Fruit fly (Drosophila melanogaster) whole organism, embryonic: ENCODE data around the gene CG9628.

Source experiments
- Atf-2 ChIP-seq: fragments of 200-800 bp; sonication (Bioruptor generic); optimal IDR thresholded peaks from 2 replicates; lab custom pipeline; 2016; ENCODE audit warnings: missing biosample characterization, missing genetic modification characterization
- B-H2 ChIP-seq: fragments of 200-800 bp; sonication (Bioruptor generic); optimal IDR thresholded peaks from 2 replicates; lab custom pipeline; 2018; ENCODE audit warnings: missing biosample characterization, mild to moderate bottlenecking, missing genetic modification characterization
- Bdp1 ChIP-seq: fragments of 200-800 bp; sonication (Bioruptor generic); optimal IDR thresholded peaks from 3 replicates; lab custom pipeline; 2016; ENCODE audit warnings: missing biosample characterization, missing genetic modification characterization
- C15 ChIP-seq: fragments of 200-800 bp; sonication (Bioruptor generic); IDR thresholded peaks from 3 replicates; pipeline ENCODE4 v1.3.6; 2022; ENCODE audit warnings: missing biosample characterization, missing genetic modification characterization
- CG10543 ChIP-seq: fragments of 200-800 bp; sonication (Bioruptor generic); optimal IDR thresholded peaks from 3 replicates; lab custom pipeline; 2017; ENCODE audit warnings: missing biosample characterization, mild to moderate bottlenecking, missing genetic modification characterization, moderate library complexity
- CG11085 ChIP-seq: fragments of 200-800 bp; sonication (Bioruptor generic); IDR thresholded peaks from 2 replicates; pipeline ENCODE4 v1.3.6; 2022; ENCODE audit warnings: missing biosample characterization, missing genetic modification characterization
- CG11247 ChIP-seq: fragments of 200-800 bp; sonication (Bioruptor generic); IDR thresholded peaks from 2 replicates; pipeline ENCODE4 v1.3.6; 2022; ENCODE audit warnings: missing biosample characterization, missing genetic modification characterization
- CG11398 ChIP-seq: fragments of 200-800 bp; sonication (Bioruptor generic); optimal IDR thresholded peaks from 2 replicates; lab custom pipeline; 2016; ENCODE audit warnings: missing biosample characterization, missing genetic modification characterization
- CG11504 ChIP-seq: fragments of 200-800 bp; sonication (Bioruptor generic); optimal IDR thresholded peaks from 3 replicates; lab custom pipeline; 2019; ENCODE audit warnings: missing biosample characterization, mild to moderate bottlenecking, missing genetic modification characterization, moderate library complexity
- CG12219 ChIP-seq: fragments of 200-800 bp; sonication (Bioruptor generic); optimal IDR thresholded peaks from 3 replicates; lab custom pipeline; 2018; ENCODE audit warnings: missing biosample characterization, mild to moderate bottlenecking, missing genetic modification characterization
- CG1529 ChIP-seq: fragments of 200-800 bp; sonication (Bioruptor generic); optimal IDR thresholded peaks from 3 replicates; lab custom pipeline; 2018; ENCODE audit warnings: missing biosample characterization, missing genetic modification characterization
- CG17186 ChIP-seq: fragments of 200-800 bp; sonication (Bioruptor generic); optimal IDR thresholded peaks from 3 replicates; lab custom pipeline; 2017; ENCODE audit warnings: missing biosample characterization, missing genetic modification reagents, missing genetic modification characterization
- CG1792 ChIP-seq: fragments of 200-800 bp; sonication (Bioruptor generic); optimal IDR thresholded peaks from 2 replicates; lab custom pipeline; 2016; ENCODE audit warnings: missing biosample characterization, missing genetic modification characterization
- CG2678 ChIP-seq: fragments of 200-800 bp; sonication (Bioruptor generic); optimal IDR thresholded peaks from 3 replicates; lab custom pipeline; 2019; ENCODE audit warnings: missing biosample characterization, mild to moderate bottlenecking, missing genetic modification characterization, moderate library complexity
- CG43689 ChIP-seq: fragments of 200-800 bp; sonication (Bioruptor generic); IDR thresholded peaks from 2 replicates; pipeline ENCODE4 v1.3.6; 2022; ENCODE audit warnings: missing biosample characterization, missing genetic modification characterization
- CG4617 ChIP-seq: fragments of 200-800 bp; sonication (Bioruptor generic); optimal IDR thresholded peaks from 3 replicates; lab custom pipeline; 2016; ENCODE audit warnings: missing biosample characterization, missing genetic modification characterization, borderline replicate concordance
- CG5180 ChIP-seq: fragments of 200-800 bp; sonication (Bioruptor generic); optimal IDR thresholded peaks from 3 replicates; lab custom pipeline; 2017; ENCODE audit warnings: missing biosample characterization, missing genetic modification characterization, mild to moderate bottlenecking, moderate library complexity, missing genetic modification reagents
- CG6272 ChIP-seq: fragments of 200-800 bp; sonication (Bioruptor generic); IDR thresholded peaks from 2 replicates; pipeline ENCODE4 v1.3.6; 2022; ENCODE audit warnings: missing biosample characterization, missing genetic modification characterization
- CG6765 ChIP-seq: fragments of 200-800 bp; sonication (Bioruptor generic); optimal IDR thresholded peaks from 3 replicates; lab custom pipeline; 2017; ENCODE audit warnings: missing biosample characterization, mild to moderate bottlenecking, missing genetic modification characterization
- CG8290 ChIP-seq, 3 experiments: fragments of 200-800 bp; sonication (Bioruptor generic); optimal IDR thresholded peaks; 2 replicates each; lab custom pipeline; 2016 to 2019; ENCODE audit warnings: missing biosample characterization in 3 of 3, missing genetic modification characterization in 3 of 3, mild to moderate bottlenecking in 2 of 3, moderate library complexity in 1 of 3
- CG8388 ChIP-seq: fragments of 200-800 bp; sonication (Bioruptor generic); optimal IDR thresholded peaks from 2 replicates; lab custom pipeline; 2019; ENCODE audit warnings: missing biosample characterization, mild to moderate bottlenecking, missing genetic modification characterization, moderate library complexity
- CG9215 ChIP-seq: fragments of 200-800 bp; sonication (Bioruptor generic); IDR thresholded peaks from 2 replicates; pipeline ENCODE4 v1.3.6; 2022; ENCODE audit warnings: missing biosample characterization, missing genetic modification characterization
- CG9727 ChIP-seq: fragments of 200-800 bp; sonication (Bioruptor generic); optimal IDR thresholded peaks from 3 replicates; lab custom pipeline; 2017; ENCODE audit warnings: missing biosample characterization, mild to moderate bottlenecking, missing genetic modification characterization
- CG9876 ChIP-seq: fragments of 200-800 bp; sonication (Bioruptor generic); optimal IDR thresholded peaks from 2 replicates; lab custom pipeline; 2016; ENCODE audit warnings: missing biosample characterization, missing genetic modification characterization
- D ChIP-seq, 2 experiments: fragments of 200-800 bp in 1 of 2; fragments of >200 bp in 1 of 2; sonication (Bioruptor generic) in 1 of 2; optimal IDR thresholded peaks; 2 replicates in 1 of 2; 3 replicates in 1 of 2; lab custom pipeline; 2017; ENCODE audit warnings: mild to moderate bottlenecking in 1 of 2, missing biosample characterization in 1 of 2, missing genetic modification characterization in 1 of 2, missing genetic modification reagents in 1 of 2
- Dad ChIP-seq: fragments of 200-800 bp; sonication (Bioruptor generic); optimal IDR thresholded peaks from 3 replicates; lab custom pipeline; 2016; ENCODE audit warnings: missing biosample characterization, missing genetic modification characterization
- Dp ChIP-seq: fragments of 200-800 bp; sonication (Bioruptor generic); optimal IDR thresholded peaks from 2 replicates; lab custom pipeline; 2018; ENCODE audit warnings: missing biosample characterization, mild to moderate bottlenecking, missing genetic modification characterization, moderate library complexity
- Drgx ChIP-seq: fragments of 200-800 bp; sonication (Bioruptor generic); IDR thresholded peaks from 2 replicates; pipeline ENCODE4 v1.3.6; 2022; ENCODE audit warnings: missing biosample characterization, missing genetic modification characterization
- HHEX ChIP-seq: fragments of 200-800 bp; sonication (Bioruptor generic); optimal IDR thresholded peaks from 3 replicates; lab custom pipeline; 2017; ENCODE audit warnings: missing biosample characterization, mild to moderate bottlenecking, missing genetic modification characterization, missing genetic modification reagents
- HLH54F ChIP-seq: fragments of 200-800 bp; sonication (Bioruptor generic); optimal IDR thresholded peaks from 3 replicates; lab custom pipeline; 2016; ENCODE audit warnings: missing biosample characterization, missing genetic modification characterization
- Lim3 ChIP-seq: fragments of 200-800 bp; sonication (Bioruptor generic); IDR thresholded peaks from 2 replicates; pipeline ENCODE4 v1.3.6; 2022; ENCODE audit warnings: missing biosample characterization, missing genetic modification characterization
- MESR4 ChIP-seq: fragments of 200-800 bp; sonication (Bioruptor generic); optimal IDR thresholded peaks from 2 replicates; lab custom pipeline; 2018; ENCODE audit warnings: missing biosample characterization, mild to moderate bottlenecking, missing genetic modification characterization, moderate library complexity
- NC2α ChIP-seq: fragments of 200-800 bp; sonication (Bioruptor generic); optimal IDR thresholded peaks from 2 replicates; lab custom pipeline; 2016; ENCODE audit warnings: missing biosample characterization, missing genetic modification characterization
- Side ChIP-seq: fragments of 200-800 bp; sonication (Bioruptor generic); optimal IDR thresholded peaks from 2 replicates; lab custom pipeline; 2016; ENCODE audit warnings: missing biosample characterization, missing genetic modification characterization
- TFAM ChIP-seq: fragments of 200-800 bp; sonication (Bioruptor generic); optimal IDR thresholded peaks from 2 replicates; lab custom pipeline; 2017; ENCODE audit warnings: missing biosample characterization, missing genetic modification characterization, inconsistent platforms
- ase ChIP-seq: fragments of 200-800 bp; sonication (Bioruptor generic); IDR thresholded peaks from 3 replicates; pipeline ENCODE4 v1.3.6; 2022; ENCODE audit warnings: missing biosample characterization, missing genetic modification characterization
- bcd ChIP-seq: fragments of 200-800 bp; sonication (Bioruptor generic); optimal IDR thresholded peaks from 2 replicates; lab custom pipeline; 2017; ENCODE audit warnings: missing biosample characterization, mild to moderate bottlenecking, missing genetic modification characterization
- br ChIP-seq: fragments of >200 bp; optimal IDR thresholded peaks from 2 replicates; lab custom pipeline; 2017
- croc ChIP-seq: fragments of 200-800 bp; sonication (Bioruptor generic); conservative IDR thresholded peaks from 3 replicates; pipeline ENCODE4 v1.3.6; 2022; ENCODE audit warnings: missing biosample characterization, missing genetic modification characterization
- fd102C ChIP-seq: fragments of 200-800 bp; sonication (Bioruptor generic); optimal IDR thresholded peaks from 2 replicates; lab custom pipeline; 2018; ENCODE audit warnings: missing biosample characterization, mild to moderate bottlenecking, missing genetic modification characterization, moderate library complexity
- hbn ChIP-seq: fragments of 200-800 bp; sonication (Bioruptor generic); IDR thresholded peaks from 2 replicates; pipeline ENCODE4 v1.3.6; 2022; ENCODE audit warnings: missing biosample characterization, missing genetic modification characterization; ENCODE audit not compliant: partially characterized antibody
- her ChIP-seq: fragments of 200-800 bp; sonication (Bioruptor generic); optimal IDR thresholded peaks from 2 replicates; lab custom pipeline; 2016; ENCODE audit warnings: missing biosample characterization, missing genetic modification characterization
- ind ChIP-seq: fragments of 200-800 bp; sonication (Bioruptor generic); optimal IDR thresholded peaks from 3 replicates; lab custom pipeline; 2016; ENCODE audit warnings: missing biosample characterization, missing genetic modification characterization
- kah ChIP-seq: fragments of 200-800 bp; sonication (Bioruptor generic); optimal IDR thresholded peaks from 2 replicates; lab custom pipeline; 2018; ENCODE audit warnings: missing biosample characterization, mild to moderate bottlenecking, missing genetic modification characterization
- kni ChIP-seq: fragments of 200-800 bp; sonication (Bioruptor generic); optimal IDR thresholded peaks from 3 replicates; lab custom pipeline; 2017; ENCODE audit warnings: mild to moderate bottlenecking, missing biosample characterization, missing genetic modification reagents, missing genetic modification characterization
- nau ChIP-seq: fragments of 200-800 bp; sonication (Bioruptor generic); optimal IDR thresholded peaks from 3 replicates; lab custom pipeline; 2017; ENCODE audit warnings: missing biosample characterization, mild to moderate bottlenecking, missing genetic modification characterization, missing genetic modification reagents
- oc ChIP-seq: fragments of 200-800 bp; sonication (Bioruptor generic); optimal IDR thresholded peaks from 2 replicates; lab custom pipeline; 2018; ENCODE audit warnings: missing biosample characterization, mild to moderate bottlenecking, missing genetic modification characterization, moderate library complexity
- p53 ChIP-seq: fragments of 200-800 bp; sonication (Bioruptor generic); optimal IDR thresholded peaks from 2 replicates; lab custom pipeline; 2016; ENCODE audit warnings: missing biosample characterization, missing genetic modification characterization
- trem ChIP-seq: fragments of 200-800 bp; optimal IDR thresholded peaks from 3 replicates; lab custom pipeline; 2019; ENCODE audit warnings: missing biosample characterization, mild to moderate bottlenecking, missing genetic modification characterization, moderate library complexity

Gene CG9628

dm6 chr3L:14634773-14635563, 12.4 kb downstream of the CG9628 start (continued):
- TF ChIP-seq CG11398 (GFP tag; lab: Kevin White, UChicago) (no peak), CG8290 (GFP tag; optimal IDR thresholded peaks at IDR 0.05; lab: Kevin White, UChicago) (peak; percentile 23), CG8290 (tag; optimal IDR thresholded peaks at IDR 0.05; lab: Kevin White, UChicago) (no peak), CG9727 (GFP tag; lab: Kevin White, UChicago) (peak; percentile 95), CG11085 (GFP tag; lab: Robert Waterston, UW) (no peak), Side (GFP tag; lab: Kevin White, UChicago) (no peak), croc (peak; percentile 65), bcd (GFP tag; lab: Kevin White, UChicago) (peak; percentile 45), CG2678 (tag; lab: Kevin White, UChicago) (peak; percentile 77), CG6765 (GFP tag; lab: Kevin White, UChicago) (no peak), B-H2 (GFP tag; lab: Kevin White, UChicago) (no peak), CG43689 (GFP tag; lab: Robert Waterston, UW) (no peak), fd102C (no peak), CG9876 (no peak), kni (GFP tag; lab: Kevin White, UChicago) (peak; percentile 95), Dad (GFP tag; lab: Kevin White, UChicago) (no peak), CG4617 (GFP tag; lab: Kevin White, UChicago) (no peak), br (lab: Kevin White, UChicago) (no peak), CG5180 (GFP tag; lab: Kevin White, UChicago) (peak; percentile 5), D (optimal IDR thresholded peaks at IDR 0.05; lab: Kevin White, UChicago) (no peak), D (GFP tag; optimal IDR thresholded peaks at IDR 0.05; lab: Kevin White, UChicago) (peak; percentile 83), p53 (GFP tag; lab: Kevin White, UChicago) (no peak), Dp (GFP tag; lab: Kevin White, UChicago) (no peak), CG1792 (no peak), oc (tag; lab: Kevin White, UChicago) (peak; percentile 44), ind (GFP tag; lab: Kevin White, UChicago) (peak; percentile 5), C15 (no peak), CG10543 (no peak), hbn (GFP tag; lab: Robert Waterston, UW) (no peak), nau (GFP tag; lab: Kevin White, UChicago) (no peak), CG1529 (GFP tag; lab: Kevin White, UChicago) (peak; percentile 53), ase (GFP tag; lab: Robert Waterston, UW) (no peak; the same call in 2 of the 3 replicates), TFAM (GFP tag; lab: Kevin White, UChicago) (no peak), Bdp1 (GFP tag; lab: Kevin White, UChicago) (no peak), CG6272 (GFP tag; lab: Robert Waterston, UW) (no peak), CG11247 (GFP tag; lab: Robert Waterston, UW) (no peak), NC2α (no peak), CG11504 (tag; lab: Kevin White, UChicago) (peak; percentile 71), Atf-2 (no peak), CG17186 (no peak), CG8388 (GFP tag; lab: Kevin White, UChicago) (peak; percentile 80), Lim3 (no peak), her (GFP tag; lab: Kevin White, UChicago) (no peak), MESR4 (no peak), Drgx (GFP tag; lab: Robert Waterston, UW) (0 out of 2 replicates have a peak, but pooled peaks have one; percentile 11), HLH54F (GFP tag; lab: Kevin White, UChicago) (no peak), CG12219 (GFP tag; lab: Kevin White, UChicago) (no peak), kah (GFP tag; lab: Kevin White, UChicago) (no peak), CG9215 (GFP tag; lab: Robert Waterston, UW) (no peak), trem (peak; percentile 93), HHEX (peak; percentile 23)
